Fruit fly (Drosophila melanogaster) whole organism, prepupa: ENCODE data around the gene CG14826.

Experiments
- CG3032 ChIP-seq: fragments of 200-800 bp; optimal IDR thresholded peaks from 2 replicates; lab custom pipeline; 2019; ENCODE audit warnings: missing biosample characterization, mild to moderate bottlenecking, missing genetic modification characterization, moderate library complexity
- CG3919 ChIP-seq: fragments of 200-800 bp; sonication (Bioruptor generic); optimal IDR thresholded peaks from 3 replicates; lab custom pipeline; 2016; ENCODE audit warnings: missing biosample characterization, missing genetic modification characterization
- CG6808 ChIP-seq: fragments of 200-800 bp; sonication (Bioruptor generic); optimal IDR thresholded peaks from 3 replicates; lab custom pipeline; 2017; ENCODE audit warnings: missing biosample characterization, missing genetic modification characterization, mild to moderate bottlenecking, moderate library complexity, missing genetic modification reagents
- CG6854 ChIP-seq: fragments of 200-800 bp; sonication (Bioruptor generic); optimal IDR thresholded peaks from 2 replicates; lab custom pipeline; 2017; ENCODE audit warnings: missing biosample characterization, mild to moderate bottlenecking, missing genetic modification characterization
- Gug ChIP-seq: fragments of 200-800 bp; sonication (Bioruptor generic); IDR thresholded peaks from 2 replicates; pipeline ENCODE4 v1.3.6; 2022; ENCODE audit warnings: missing biosample characterization, missing genetic modification characterization
- Hr38 ChIP-seq: sonication (Bioruptor generic); optimal IDR thresholded peaks from 2 replicates; lab custom pipeline; 2016; ENCODE audit warnings: missing biosample characterization, missing genetic modification characterization
- Sox14 ChIP-seq: fragments of 200-800 bp; sonication (Bioruptor generic); optimal IDR thresholded peaks from 3 replicates; lab custom pipeline; 2016; ENCODE audit warnings: missing biosample characterization, missing genetic modification characterization
- acj6 ChIP-seq: fragments of 200-800 bp; sonication (Bioruptor generic); optimal IDR thresholded peaks from 3 replicates; lab custom pipeline; 2016; ENCODE audit warnings: missing biosample characterization, missing genetic modification characterization
- net ChIP-seq: fragments of 200-800 bp; sonication (Bioruptor generic); optimal IDR thresholded peaks from 3 replicates; lab custom pipeline; 2016; ENCODE audit warnings: missing biosample characterization, missing genetic modification characterization
- svp ChIP-seq: fragments of 200-800 bp; sonication (Bioruptor generic); peaks from one replicate; lab custom pipeline; 2016; ENCODE audit warnings: missing biosample characterization, missing genetic modification characterization

DNA sequence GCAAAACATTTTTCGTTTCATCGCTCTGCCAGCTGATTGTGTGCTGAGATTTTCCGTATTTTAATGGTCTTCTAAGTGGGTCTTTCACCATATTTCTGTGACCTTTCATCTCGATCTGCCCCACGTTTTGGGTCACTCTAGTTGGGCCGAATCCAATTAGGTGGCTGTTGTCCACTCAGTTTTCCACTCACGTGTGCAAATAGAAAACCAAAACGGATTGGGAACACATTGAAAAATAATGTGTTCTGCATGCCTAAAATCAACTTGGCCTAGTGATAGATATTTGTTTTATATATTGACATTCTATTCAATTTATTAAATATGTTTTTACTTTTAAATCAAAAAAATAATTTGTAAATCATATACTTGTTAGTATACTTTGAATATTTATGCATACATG is at the start of gene CG14826:
- TF ChIP-seq net (GFP tag; lab: Kevin White, UChicago) (no peak), svp (GFP tag; lab: Kevin White, UChicago) (no peak), Gug (GFP tag; lab: Robert Waterston, UW) (no peak), CG3919 (GFP tag; lab: Kevin White, UChicago) (no peak), CG6854 (no peak), CG3032 (tag; lab: Kevin White, UChicago) (no peak), Sox14 (GFP tag; lab: Kevin White, UChicago) (no peak), CG6808 (GFP tag; lab: Kevin White, UChicago) (no peak), acj6 (GFP tag; lab: Kevin White, UChicago) (no peak), Hr38 (no peak)
